Fruit fly (Drosophila melanogaster) whole organism, prepupa: ENCODE measurements around the gene CG10232.

ENCODE experiments used
- Blimp-1 ChIP-seq: fragments of 200-800 bp; sonication (Bioruptor generic); optimal IDR thresholded peaks from 3 replicates; lab custom pipeline; 2017; ENCODE audit warnings: missing biosample characterization, missing genetic modification characterization, mild to moderate bottlenecking, moderate library complexity, missing genetic modification reagents
- CG10631 ChIP-seq: fragments of 200-800 bp; sonication (Bioruptor generic); optimal IDR thresholded peaks from 2 replicates; lab custom pipeline; 2016; ENCODE audit warnings: missing biosample characterization, missing genetic modification characterization
- CG11762 ChIP-seq: fragments of 200-800 bp; sonication (Bioruptor generic); optimal IDR thresholded peaks from 3 replicates; lab custom pipeline; 2016; ENCODE audit warnings: missing biosample characterization, missing genetic modification characterization; ENCODE audit not compliant: insufficient read depth
- CG11902 ChIP-seq: fragments of 200-800 bp; sonication (Bioruptor generic); optimal IDR thresholded peaks from 3 replicates; lab custom pipeline; 2016; ENCODE audit warnings: missing biosample characterization, missing genetic modification characterization
- CG15336 ChIP-seq: fragments of 200-800 bp; sonication (Bioruptor generic); IDR thresholded peaks from 2 replicates; pipeline ENCODE4 v1.3.6; 2022; ENCODE audit warnings: missing biosample characterization, missing genetic modification characterization
- CG1621 ChIP-seq: fragments of 200-800 bp; sonication (Bioruptor generic); optimal IDR thresholded peaks from 3 replicates; lab custom pipeline; 2018; ENCODE audit warnings: missing biosample characterization, mild to moderate bottlenecking, missing genetic modification characterization
- CG16779 ChIP-seq: fragments of 200-800 bp; sonication (Bioruptor generic); optimal IDR thresholded peaks from 3 replicates; lab custom pipeline; 2017; ENCODE audit warnings: missing biosample characterization, mild to moderate bottlenecking, missing genetic modification characterization
- CG31627 ChIP-seq: fragments of 200-800 bp; sonication (Bioruptor generic); optimal IDR thresholded peaks from 3 replicates; lab custom pipeline; 2016; ENCODE audit warnings: missing biosample characterization, missing genetic modification characterization
- CG32006 ChIP-seq: fragments of 200-800 bp; sonication (Bioruptor generic); optimal IDR thresholded peaks from 3 replicates; lab custom pipeline; 2017; ENCODE audit warnings: missing biosample characterization, mild to moderate bottlenecking, missing genetic modification characterization
- CG34406 ChIP-seq: fragments of 200-800 bp; sonication (Bioruptor generic); optimal IDR thresholded peaks from 3 replicates; lab custom pipeline; 2016; ENCODE audit warnings: missing biosample characterization, missing genetic modification characterization
- CG3919 ChIP-seq: fragments of 200-800 bp; sonication (Bioruptor generic); optimal IDR thresholded peaks from 3 replicates; lab custom pipeline; 2016; ENCODE audit warnings: missing biosample characterization, missing genetic modification characterization
- CG4318 ChIP-seq: fragments of 200-800 bp; sonication (Bioruptor generic); optimal IDR thresholded peaks from 3 replicates; lab custom pipeline; 2017; ENCODE audit warnings: missing biosample characterization, mild to moderate bottlenecking, missing genetic modification characterization
- CG6163 ChIP-seq: fragments of 200-800 bp; sonication (Bioruptor generic); IDR thresholded peaks from 3 replicates; pipeline ENCODE4 v1.3.6; 2022; ENCODE audit warnings: missing biosample characterization, missing genetic modification characterization
- CG6276 ChIP-seq: fragments of 200-800 bp; sonication (Bioruptor generic); optimal IDR thresholded peaks from 2 replicates; lab custom pipeline; 2017; ENCODE audit warnings: missing biosample characterization, mild to moderate bottlenecking, missing genetic modification characterization
- CG6792 ChIP-seq: fragments of 200-800 bp; sonication (Bioruptor generic); optimal IDR thresholded peaks from 3 replicates; lab custom pipeline; 2016; ENCODE audit warnings: missing biosample characterization, missing genetic modification characterization
- CG6808 ChIP-seq: fragments of 200-800 bp; sonication (Bioruptor generic); optimal IDR thresholded peaks from 3 replicates; lab custom pipeline; 2017; ENCODE audit warnings: missing biosample characterization, missing genetic modification characterization, mild to moderate bottlenecking, moderate library complexity, missing genetic modification reagents
- CG7368 ChIP-seq: fragments of 200-800 bp; sonication (Bioruptor generic); optimal IDR thresholded peaks from 3 replicates; lab custom pipeline; 2016; ENCODE audit warnings: missing biosample characterization, missing genetic modification characterization
- CG8119 ChIP-seq: fragments of 200-800 bp; sonication (Bioruptor generic); IDR thresholded peaks from 3 replicates; pipeline ENCODE4 v1.3.6; 2022; ENCODE audit warnings: missing biosample characterization, missing genetic modification characterization
- CG8319 ChIP-seq: fragments of 200-800 bp; sonication (Bioruptor generic); optimal IDR thresholded peaks from 3 replicates; lab custom pipeline; 2016; ENCODE audit warnings: missing biosample characterization, missing genetic modification characterization
- CG8632 ChIP-seq: fragments of 200-800 bp; sonication (Bioruptor generic); optimal IDR thresholded peaks from 3 replicates; lab custom pipeline; 2016; ENCODE audit warnings: missing biosample characterization, missing genetic modification characterization
- CG9139 ChIP-seq: fragments of 200-800 bp; sonication (Bioruptor generic); optimal IDR thresholded peaks from 3 replicates; lab custom pipeline; 2017; ENCODE audit warnings: missing biosample characterization, mild to moderate bottlenecking, missing genetic modification characterization
- Eip75B ChIP-seq: fragments of 200-800 bp; sonication (Bioruptor generic); optimal IDR thresholded peaks from 3 replicates; lab custom pipeline; 2016; ENCODE audit warnings: missing biosample characterization, missing genetic modification characterization
- Eip78C ChIP-seq: fragments of 200-800 bp; sonication (Bioruptor generic); peaks from one replicate; lab custom pipeline; 2016; ENCODE audit warnings: missing biosample characterization, missing genetic modification characterization
- Eip93F ChIP-seq: fragments of 200-800 bp; sonication (Bioruptor generic); optimal IDR thresholded peaks from 2 replicates; lab custom pipeline; 2016; ENCODE audit warnings: missing biosample characterization, mild to moderate bottlenecking, missing genetic modification characterization
- Ets21C ChIP-seq: fragments of 200-800 bp; sonication (Bioruptor generic); optimal IDR thresholded peaks from 3 replicates; lab custom pipeline; 2016; ENCODE audit warnings: missing biosample characterization, missing genetic modification characterization
- Ets96B ChIP-seq: fragments of 200-800 bp; optimal IDR thresholded peaks from 2 replicates; lab custom pipeline; 2019; ENCODE audit warnings: missing biosample characterization, mild to moderate bottlenecking, missing genetic modification characterization, moderate library complexity
- Gug ChIP-seq: fragments of 200-800 bp; sonication (Bioruptor generic); IDR thresholded peaks from 2 replicates; pipeline ENCODE4 v1.3.6; 2022; ENCODE audit warnings: missing biosample characterization, missing genetic modification characterization
- Hr38 ChIP-seq: sonication (Bioruptor generic); optimal IDR thresholded peaks from 2 replicates; lab custom pipeline; 2016; ENCODE audit warnings: missing biosample characterization, missing genetic modification characterization
- Hr39 ChIP-seq: fragments of 200-800 bp; sonication (Bioruptor generic); optimal IDR thresholded peaks from 2 replicates; lab custom pipeline; 2016; ENCODE audit warnings: missing biosample characterization, missing genetic modification characterization
- Lpt ChIP-seq: fragments of 200-800 bp; sonication (Bioruptor generic); optimal IDR thresholded peaks from 3 replicates; lab custom pipeline; 2016; ENCODE audit warnings: missing biosample characterization, missing genetic modification characterization
- Met ChIP-seq: fragments of 200-800 bp; sonication (Bioruptor generic); optimal IDR thresholded peaks from 3 replicates; lab custom pipeline; 2016; ENCODE audit warnings: missing biosample characterization, missing genetic modification characterization
- Smox ChIP-seq: fragments of 200-800 bp; sonication (Bioruptor generic); optimal IDR thresholded peaks from 3 replicates; lab custom pipeline; 2016; ENCODE audit warnings: missing biosample characterization, missing genetic modification characterization
- Sox14 ChIP-seq: fragments of 200-800 bp; sonication (Bioruptor generic); optimal IDR thresholded peaks from 3 replicates; lab custom pipeline; 2016; ENCODE audit warnings: missing biosample characterization, missing genetic modification characterization
- Sox15 ChIP-seq: fragments of 200-800 bp; sonication (Bioruptor generic); optimal IDR thresholded peaks from 3 replicates; lab custom pipeline; 2016; ENCODE audit warnings: missing biosample characterization, missing genetic modification characterization
- achi ChIP-seq: fragments of 200-800 bp; sonication (Bioruptor generic); optimal IDR thresholded peaks from 3 replicates; lab custom pipeline; 2016; ENCODE audit warnings: missing biosample characterization, missing genetic modification characterization
- acj6 ChIP-seq: fragments of 200-800 bp; sonication (Bioruptor generic); optimal IDR thresholded peaks from 3 replicates; lab custom pipeline; 2016; ENCODE audit warnings: missing biosample characterization, missing genetic modification characterization
- cyc ChIP-seq: fragments of 200-800 bp; sonication (Bioruptor generic); optimal IDR thresholded peaks from 3 replicates; lab custom pipeline; 2016; ENCODE audit warnings: missing biosample characterization, missing genetic modification characterization
- eg ChIP-seq: fragments of 200-800 bp; sonication (Bioruptor generic); IDR thresholded peaks from 3 replicates; pipeline ENCODE4 v1.3.6; 2022; ENCODE audit warnings: missing biosample characterization, missing genetic modification characterization
- esn ChIP-seq: fragments of 200-800 bp; sonication (Bioruptor generic); optimal IDR thresholded peaks from 2 replicates; lab custom pipeline; 2016; ENCODE audit warnings: missing biosample characterization, mild to moderate bottlenecking, missing genetic modification characterization, moderate library complexity
- fd85E ChIP-seq: fragments of 200-800 bp; sonication (Bioruptor generic); optimal IDR thresholded peaks from 3 replicates; lab custom pipeline; 2016; ENCODE audit warnings: missing biosample characterization, missing genetic modification characterization
- net ChIP-seq: fragments of 200-800 bp; sonication (Bioruptor generic); optimal IDR thresholded peaks from 3 replicates; lab custom pipeline; 2016; ENCODE audit warnings: missing biosample characterization, missing genetic modification characterization
- spab ChIP-seq: fragments of 200-800 bp; sonication (Bioruptor generic); optimal IDR thresholded peaks from 2 replicates; lab custom pipeline; 2017; ENCODE audit warnings: missing biosample characterization, mild to moderate bottlenecking, missing genetic modification characterization, missing genetic modification reagents
- ss ChIP-seq, 2 experiments: fragments of 200-800 bp; sonication (Bioruptor generic); optimal IDR thresholded peaks; 2 replicates in 1 of 2; 3 replicates in 1 of 2; lab custom pipeline; 2017 to 2018; ENCODE audit warnings: mild to moderate bottlenecking in 2 of 2, missing biosample characterization in 2 of 2, missing genetic modification characterization in 2 of 2, moderate library complexity in 1 of 2
- svp ChIP-seq: fragments of 200-800 bp; sonication (Bioruptor generic); peaks from one replicate; lab custom pipeline; 2016; ENCODE audit warnings: missing biosample characterization, missing genetic modification characterization
- topi ChIP-seq: fragments of 200-800 bp; sonication (Bioruptor generic); optimal IDR thresholded peaks from 3 replicates; lab custom pipeline; 2016; ENCODE audit warnings: missing biosample characterization, missing genetic modification characterization
- vri ChIP-seq: fragments of 200-800 bp; sonication (Bioruptor generic); optimal IDR thresholded peaks from 3 replicates; lab custom pipeline; 2016; ENCODE audit warnings: missing biosample characterization, mild to moderate bottlenecking, missing genetic modification characterization

The CG10232 gene

DNA sequence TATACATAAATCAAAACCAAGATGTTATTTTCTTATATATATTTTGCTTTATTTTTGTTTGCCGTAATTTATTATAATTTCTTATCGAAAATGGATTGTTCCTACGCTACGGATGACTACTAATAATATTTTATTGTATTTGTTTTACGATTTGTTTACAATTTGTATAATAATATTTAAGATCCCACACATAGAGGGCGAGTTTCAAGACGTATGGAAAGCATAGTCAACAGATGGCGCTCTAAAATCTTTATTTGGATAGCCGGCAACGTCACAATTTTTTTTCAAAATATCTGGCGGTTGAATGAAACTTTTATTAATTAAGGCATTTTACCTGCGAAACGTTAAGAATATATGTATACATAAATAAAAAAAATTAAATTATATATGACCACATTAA, 511 bp upstream of the CG10232 start (continued):
- TF ChIP-seq CG6163 (no peak), CG32006 (no peak), svp (GFP tag; lab: Kevin White, UChicago) (peak; percentile 65), CG8319 (no peak), CG10631 (GFP tag; lab: Kevin White, UChicago) (no peak), net (GFP tag; lab: Kevin White, UChicago) (no peak), Gug (no peak), Ets21C (GFP tag; lab: Kevin White, UChicago) (no peak), CG8119 (GFP tag; lab: Robert Waterston, UW) (no peak), acj6 (no peak), spab (GFP tag; lab: Kevin White, UChicago) (no peak), esn (GFP tag; lab: Kevin White, UChicago) (no peak), Hr38 (GFP tag; lab: Kevin White, UChicago) (no peak), CG3919 (no peak), CG6808 (GFP tag; lab: Kevin White, UChicago) (no peak), CG4318 (no peak), achi (no peak), Ets96B (no peak), Eip75B (no peak), eg (GFP tag; lab: Robert Waterston, UW) (no peak), Met (GFP tag; lab: Kevin White, UChicago) (no peak), Hr39 (GFP tag; lab: Kevin White, UChicago) (peak; percentile 13), Lpt (GFP tag; lab: Kevin White, UChicago) (no peak), CG6792 (GFP tag; lab: Kevin White, UChicago) (no peak), CG8632 (GFP tag; lab: Kevin White, UChicago) (no peak), Sox15 (no peak), topi (GFP tag; lab: Kevin White, UChicago) (no peak), fd85E (GFP tag; lab: Kevin White, UChicago) (no peak)
- TF ChIP-seq, all 60 proteins: peak for 8

DNA sequence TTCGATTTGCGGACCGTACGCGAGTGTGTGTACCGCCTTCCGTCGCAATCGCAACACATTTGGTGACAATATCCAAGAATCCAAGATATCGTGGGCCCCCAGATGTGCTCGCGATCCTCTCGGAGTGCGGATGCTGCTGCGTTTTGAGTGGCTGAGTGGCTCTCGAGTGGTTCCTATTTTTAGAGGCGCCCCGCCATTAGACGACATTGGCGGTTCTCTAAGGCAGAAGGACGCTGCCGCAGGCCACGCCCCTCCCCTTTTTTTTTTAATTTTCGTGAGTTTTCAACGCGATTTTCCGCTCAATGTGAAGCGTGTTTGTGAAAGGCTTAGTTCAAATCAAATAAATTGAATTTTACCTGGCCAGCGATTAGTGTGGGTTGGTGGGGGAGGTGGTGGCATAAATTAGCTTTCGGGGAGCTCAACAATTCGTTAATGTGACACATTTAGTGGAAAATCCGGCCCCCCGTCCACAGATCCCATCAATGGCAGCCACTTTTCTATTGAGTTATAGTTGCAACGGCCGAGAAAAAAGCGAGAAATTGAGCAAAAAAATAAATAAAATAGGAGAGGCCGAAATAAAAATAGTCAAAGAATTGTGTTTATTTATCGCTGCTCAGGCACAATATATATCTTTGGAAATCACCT, 3.0 kb downstream of the CG10232 start, which contains the start of gene nau:
Gene nau (minus strand): TSS at position 61 of the 645 bp plus-strand sequence.
- TF ChIP-seq CG6276 (GFP tag; lab: Kevin White, UChicago), result no peak
- TF ChIP-seq CG8119 (GFP tag; lab: Robert Waterston, UW), result no peak
- TF ChIP-seq spab (GFP tag; lab: Kevin White, UChicago), result no peak
- no peak for TF ChIP-seq cyc
- TF ChIP-seq CG4318, result no peak
- no peak for TF ChIP-seq CG31627 (GFP tag; lab: Kevin White, UChicago)
- TF ChIP-seq ss (GFP tag; optimal IDR thresholded peaks at IDR 0.05; lab: Kevin White, UChicago), result no peak
- TF ChIP-seq CG6808 (GFP tag; lab: Kevin White, UChicago), result no peak
- TF ChIP-seq CG7368 (GFP tag; lab: Kevin White, UChicago), result no peak
- no peak for TF ChIP-seq CG15336
- TF ChIP-seq Sox15, result no peak
- no peak for TF ChIP-seq acj6
- no peak for TF ChIP-seq Lpt (GFP tag; lab: Kevin White, UChicago)
- TF ChIP-seq Blimp-1 (GFP tag; lab: Kevin White, UChicago), result no peak

DNA sequence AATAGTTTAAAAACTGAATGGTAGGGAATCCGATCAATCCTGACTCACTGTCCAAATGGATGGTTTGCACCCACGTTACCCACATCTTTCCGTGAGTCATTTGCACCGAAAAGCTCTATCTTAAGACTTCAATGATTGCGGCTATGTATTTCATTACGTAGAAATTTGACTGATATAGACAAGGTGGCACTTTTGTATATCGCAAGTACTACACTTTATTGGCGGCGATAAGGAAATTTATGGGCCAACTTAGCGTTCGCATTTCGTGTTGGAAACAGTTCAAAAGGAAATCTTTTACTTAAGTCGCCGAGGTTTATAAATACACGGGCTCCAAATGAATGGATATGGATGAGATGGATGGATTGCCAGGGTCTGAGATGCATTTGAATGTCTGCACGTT, 6.6 kb downstream of the CG10232 start:
- TF ChIP-seq CG6163, result no peak
- TF ChIP-seq Ets96B, result no peak
- no peak for TF ChIP-seq CG4318
- peak; percentile 65 for TF ChIP-seq vri (GFP tag; lab: Kevin White, UChicago)

DNA sequence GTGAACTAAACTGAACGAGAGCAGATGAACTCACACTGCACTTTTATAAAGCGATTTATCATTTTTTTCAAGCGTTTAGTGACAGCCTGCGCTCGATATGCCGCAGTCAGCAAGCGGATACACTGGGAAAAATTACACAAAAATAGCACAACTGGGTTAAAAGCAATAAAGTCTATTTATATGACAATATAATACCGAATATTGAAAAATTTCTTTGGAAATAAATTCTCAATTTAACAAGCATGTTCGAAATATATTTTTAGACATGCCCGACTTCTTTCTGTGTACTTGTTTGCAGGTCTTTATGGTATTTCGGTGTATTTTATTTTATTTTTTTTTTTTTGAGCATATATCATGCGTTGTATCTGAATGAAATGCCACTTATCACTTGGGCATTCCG, 7.5 kb downstream of the CG10232 start:
- TF ChIP-seq CG16779 (tag; lab: Kevin White, UChicago) (no peak), vri (GFP tag; lab: Kevin White, UChicago) (peak; percentile 89), CG6163 (peak; percentile 70), Eip93F (GFP tag; lab: Kevin White, UChicago) (peak; percentile 69), svp (GFP tag; lab: Kevin White, UChicago) (peak; percentile 93), CG11902 (GFP tag; lab: Kevin White, UChicago) (peak; percentile 67), CG9139 (GFP tag; lab: Kevin White, UChicago) (peak; percentile 52), Smox (peak; percentile 85), Sox14 (peak; percentile 84), CG1621 (tag; lab: Kevin White, UChicago) (peak; percentile 53), CG6276 (GFP tag; lab: Kevin White, UChicago) (no peak), CG8632 (GFP tag; lab: Kevin White, UChicago) (peak; percentile 77), Hr39 (GFP tag; lab: Kevin White, UChicago) (peak; percentile 91), Eip78C (GFP tag; lab: Kevin White, UChicago) (no peak), net (GFP tag; lab: Kevin White, UChicago) (peak; percentile 67), CG3919 (peak; percentile 69), CG11762 (GFP tag; lab: Kevin White, UChicago) (peak; percentile 57), CG34406 (GFP tag; lab: Kevin White, UChicago) (peak; percentile 82), Eip75B (peak; percentile 85), achi (peak; percentile 79), CG4318 (no peak)
